Fruit fly (Drosophila melanogaster) whole organism, embryonic: ENCODE measurements around the gene CG32459.

ENCODE experiments used
- Antp ChIP-seq: fragments of 200-800 bp; sonication (Bioruptor generic); optimal IDR thresholded peaks from 3 replicates; lab custom pipeline; 2016; ENCODE audit warnings: missing biosample characterization, missing genetic modification characterization
- Atf6 ChIP-seq: fragments of 200-800 bp; sonication (Bioruptor generic); IDR thresholded peaks from 2 replicates; pipeline ENCODE4 v1.3.6; 2022; ENCODE audit warnings: missing biosample characterization, missing genetic modification characterization
- Bdp1 ChIP-seq: fragments of 200-800 bp; sonication (Bioruptor generic); optimal IDR thresholded peaks from 3 replicates; lab custom pipeline; 2016; ENCODE audit warnings: missing biosample characterization, missing genetic modification characterization
- CG10267 ChIP-seq: fragments of 200-800 bp; sonication (Bioruptor generic); optimal IDR thresholded peaks from 2 replicates; lab custom pipeline; 2018; ENCODE audit warnings: missing biosample characterization, mild to moderate bottlenecking, missing genetic modification characterization, moderate library complexity
- CG11695 ChIP-seq: fragments of 200-800 bp; sonication (Bioruptor generic); IDR thresholded peaks from 3 replicates; pipeline ENCODE4 v1.3.6; 2022; ENCODE audit warnings: missing biosample characterization, missing genetic modification characterization
- CG12236 ChIP-seq: fragments of 200-800 bp; sonication (Bioruptor generic); optimal IDR thresholded peaks from 2 replicates; lab custom pipeline; 2016; ENCODE audit warnings: missing biosample characterization, missing genetic modification characterization
- CG13123 ChIP-seq: fragments of 200-800 bp; sonication (Bioruptor generic); optimal IDR thresholded peaks from 2 replicates; lab custom pipeline; 2016; ENCODE audit warnings: missing biosample characterization, missing genetic modification characterization
- CG13424 ChIP-seq: fragments of 200-800 bp; sonication (Bioruptor generic); optimal IDR thresholded peaks from 2 replicates; lab custom pipeline; 2019; ENCODE audit warnings: missing biosample characterization, mild to moderate bottlenecking, missing genetic modification characterization, moderate library complexity
- CG13775 ChIP-seq: fragments of 200-800 bp; sonication (Bioruptor generic); optimal IDR thresholded peaks from 3 replicates; lab custom pipeline; 2017; ENCODE audit warnings: missing biosample characterization, mild to moderate bottlenecking, missing genetic modification characterization
- CG15011 ChIP-seq: fragments of 200-800 bp; sonication (Bioruptor generic); optimal IDR thresholded peaks from 3 replicates; lab custom pipeline; 2018; ENCODE audit warnings: missing biosample characterization, mild to moderate bottlenecking, missing genetic modification characterization
- CG16779 ChIP-seq: fragments of 200-800 bp; sonication (Bioruptor generic); IDR thresholded peaks from 2 replicates; pipeline ENCODE4 v1.3.6; 2022; ENCODE audit warnings: missing biosample characterization, missing genetic modification characterization
- CG17359 ChIP-seq: fragments of 200-800 bp; sonication (Bioruptor generic); optimal IDR thresholded peaks from 3 replicates; lab custom pipeline; 2018; ENCODE audit warnings: missing biosample characterization, mild to moderate bottlenecking, missing genetic modification characterization, moderate library complexity
- CG17568 ChIP-seq: fragments of 200-800 bp; sonication (Bioruptor generic); optimal IDR thresholded peaks from 2 replicates; lab custom pipeline; 2018; ENCODE audit warnings: missing biosample characterization, mild to moderate bottlenecking, missing genetic modification characterization, moderate library complexity
- CG17802 ChIP-seq: fragments of 200-800 bp; sonication (Bioruptor generic); optimal IDR thresholded peaks from 2 replicates; lab custom pipeline; 2018; ENCODE audit warnings: missing biosample characterization, mild to moderate bottlenecking, missing genetic modification characterization, moderate library complexity
- CG33213 ChIP-seq: fragments of 200-800 bp; sonication (Bioruptor generic); optimal IDR thresholded peaks from 3 replicates; lab custom pipeline; 2016; ENCODE audit warnings: missing biosample characterization, missing genetic modification characterization
- CG42726 ChIP-seq: fragments of 200-800 bp; sonication (Bioruptor generic); IDR thresholded peaks from 2 replicates; pipeline ENCODE4 v1.3.6; 2022; ENCODE audit warnings: missing biosample characterization, missing genetic modification characterization; ENCODE audit not compliant: partially characterized antibody
- CG4820 ChIP-seq: fragments of 200-800 bp; sonication (Bioruptor generic); optimal IDR thresholded peaks from 3 replicates; lab custom pipeline; 2016; ENCODE audit warnings: missing biosample characterization, missing genetic modification characterization
- CG5953 ChIP-seq: fragments of 200-800 bp; sonication (Bioruptor generic); IDR thresholded peaks from 2 replicates; pipeline ENCODE4 v1.3.6; 2022; ENCODE audit warnings: missing biosample characterization, missing genetic modification characterization
- CG6813 ChIP-seq: fragments of 200-800 bp; sonication (Bioruptor generic); optimal IDR thresholded peaks from 2 replicates; lab custom pipeline; 2017; ENCODE audit warnings: missing biosample characterization, missing genetic modification characterization, mild to moderate bottlenecking, moderate library complexity, missing genetic modification reagents
- CG7745 ChIP-seq: fragments of 200-800 bp; sonication (Bioruptor generic); optimal IDR thresholded peaks from 2 replicates; lab custom pipeline; 2018; ENCODE audit warnings: missing biosample characterization, mild to moderate bottlenecking, missing genetic modification characterization, moderate library complexity
- CoRest ChIP-seq: fragments of 200-800 bp; sonication (Bioruptor generic); optimal IDR thresholded peaks from 3 replicates; lab custom pipeline; 2018; ENCODE audit warnings: missing biosample characterization, mild to moderate bottlenecking, missing genetic modification characterization, moderate library complexity
- GATAe ChIP-seq: fragments of 200-800 bp; sonication (Bioruptor generic); conservative IDR thresholded peaks from 2 replicates; pipeline ENCODE4 v1.3.6; 2022; ENCODE audit warnings: missing biosample characterization, missing genetic modification characterization
- Hmr ChIP-seq: fragments of 200-800 bp; sonication (Bioruptor generic); optimal IDR thresholded peaks from 3 replicates; lab custom pipeline; 2017; ENCODE audit warnings: mild to moderate bottlenecking, missing biosample characterization, missing genetic modification reagents, missing genetic modification characterization
- Hr3 ChIP-seq: fragments of 200-800 bp; sonication (Bioruptor generic); optimal IDR thresholded peaks from 3 replicates; lab custom pipeline; 2016; ENCODE audit warnings: missing biosample characterization, missing genetic modification characterization
- Jarid2 ChIP-seq: fragments of 200-800 bp; sonication (Bioruptor generic); optimal IDR thresholded peaks from 3 replicates; lab custom pipeline; 2017; ENCODE audit warnings: mild to moderate bottlenecking, missing biosample characterization, missing genetic modification reagents, missing genetic modification characterization
- Lpt ChIP-seq: fragments of >200 bp; optimal IDR thresholded peaks from 2 replicates; lab custom pipeline; 2018; ENCODE audit warnings: missing biosample characterization, missing genetic modification characterization
- MESR4 ChIP-seq: fragments of 200-800 bp; sonication (Bioruptor generic); optimal IDR thresholded peaks from 2 replicates; lab custom pipeline; 2018; ENCODE audit warnings: missing biosample characterization, mild to moderate bottlenecking, missing genetic modification characterization, moderate library complexity
- Nf-YB ChIP-seq: fragments of 200-800 bp; sonication (Bioruptor generic); optimal IDR thresholded peaks from 3 replicates; lab custom pipeline; 2019; ENCODE audit warnings: missing biosample characterization, mild to moderate bottlenecking, missing genetic modification characterization, moderate library complexity
- Scr ChIP-seq: fragments of 200-800 bp; sonication (Bioruptor generic); IDR thresholded peaks from 2 replicates; pipeline ENCODE4 v1.3.6; 2022; ENCODE audit warnings: missing biosample characterization, missing genetic modification characterization; ENCODE audit not compliant: partially characterized antibody
- Sox100B ChIP-seq: fragments of 200-800 bp; sonication (Bioruptor generic); optimal IDR thresholded peaks from 3 replicates; lab custom pipeline; 2018; ENCODE audit warnings: missing biosample characterization, mild to moderate bottlenecking, missing genetic modification characterization
- Spps ChIP-seq: fragments of 200-800 bp; sonication (Bioruptor generic); optimal IDR thresholded peaks from 2 replicates; lab custom pipeline; 2018; ENCODE audit warnings: missing biosample characterization, mild to moderate bottlenecking, missing genetic modification characterization
- amos ChIP-seq: fragments of 200-800 bp; sonication (Bioruptor generic); IDR thresholded peaks from 2 replicates; pipeline ENCODE4 v1.3.6; 2022; ENCODE audit warnings: missing biosample characterization, missing genetic modification characterization; ENCODE audit not compliant: partially characterized antibody
- bcd ChIP-seq: fragments of 200-800 bp; sonication (Bioruptor generic); optimal IDR thresholded peaks from 2 replicates; lab custom pipeline; 2017; ENCODE audit warnings: missing biosample characterization, mild to moderate bottlenecking, missing genetic modification characterization
- btn ChIP-seq: fragments of 200-800 bp; sonication (Bioruptor generic); optimal IDR thresholded peaks from 2 replicates; lab custom pipeline; 2016; ENCODE audit warnings: missing biosample characterization, missing genetic modification characterization
- cwo ChIP-seq: fragments of 200-800 bp; sonication (Bioruptor generic); optimal IDR thresholded peaks from 3 replicates; lab custom pipeline; 2017; ENCODE audit warnings: missing biosample characterization, missing genetic modification characterization, mild to moderate bottlenecking, moderate library complexity, missing genetic modification reagents
- en ChIP-seq: fragments of 200-800 bp; sonication (Bioruptor generic); optimal IDR thresholded peaks from 2 replicates; lab custom pipeline; 2016; ENCODE audit warnings: missing biosample characterization, missing genetic modification characterization
- grn ChIP-seq: fragments of 200-800 bp; sonication (Bioruptor generic); optimal IDR thresholded peaks from 3 replicates; lab custom pipeline; 2017; ENCODE audit warnings: missing biosample characterization, missing genetic modification characterization
- ind ChIP-seq: fragments of 200-800 bp; sonication (Bioruptor generic); optimal IDR thresholded peaks from 3 replicates; lab custom pipeline; 2016; ENCODE audit warnings: missing biosample characterization, missing genetic modification characterization
- ken ChIP-seq: fragments of 200-800 bp; sonication (Bioruptor generic); IDR thresholded peaks from 3 replicates; pipeline ENCODE4 v1.3.6; 2022; ENCODE audit warnings: missing biosample characterization, missing genetic modification characterization
- knrl ChIP-seq: fragments of 200-800 bp; sonication (Bioruptor generic); IDR thresholded peaks from 3 replicates; pipeline ENCODE4 v1.3.6; 2022; ENCODE audit warnings: missing biosample characterization, missing genetic modification characterization; ENCODE audit not compliant: partially characterized antibody
- lola ChIP-seq, 3 experiments: fragments of >200 bp in 2 of 3; fragments of 200-800 bp in 1 of 3; sonication (Bioruptor generic) in 1 of 3; optimal IDR thresholded peaks; 2 replicates each; lab custom pipeline; 2017 to 2019; ENCODE audit warnings: missing biosample characterization in 3 of 3, missing genetic modification characterization in 3 of 3, mild to moderate bottlenecking in 1 of 3, moderate library complexity in 1 of 3
- maf-S ChIP-seq: fragments of 200-800 bp; sonication (Bioruptor generic); optimal IDR thresholded peaks from 2 replicates; lab custom pipeline; 2016; ENCODE audit warnings: missing biosample characterization, missing genetic modification characterization
- nerfin-2 ChIP-seq: fragments of 200-800 bp; sonication (Bioruptor generic); IDR thresholded peaks from 2 replicates; pipeline ENCODE4 v1.3.6; 2022; ENCODE audit warnings: missing biosample characterization, missing genetic modification characterization; ENCODE audit not compliant: partially characterized antibody
- otp ChIP-seq: fragments of 200-800 bp; sonication (Bioruptor generic); IDR thresholded peaks from 3 replicates; pipeline ENCODE4, ENCODE4 v1.3.6; 2022; ENCODE audit warnings: missing biosample characterization, missing genetic modification characterization
- rib ChIP-seq: fragments of 200-800 bp; sonication (Bioruptor generic); IDR thresholded peaks from 2 replicates; pipeline ENCODE4 v1.3.6; 2022; ENCODE audit warnings: missing biosample characterization, missing genetic modification characterization
- sna ChIP-seq: fragments of 200-800 bp; sonication (Bioruptor generic); IDR thresholded peaks from 2 replicates; pipeline ENCODE4 v1.3.6; 2022; ENCODE audit warnings: missing biosample characterization, missing genetic modification characterization; ENCODE audit not compliant: partially characterized antibody
- so ChIP-seq: fragments of 200-800 bp; sonication (Bioruptor generic); IDR thresholded peaks from 3 replicates; pipeline ENCODE4 v1.3.6; 2022; ENCODE audit warnings: missing biosample characterization, missing genetic modification characterization
- ttk ChIP-seq: fragments of 200-800 bp; sonication (Bioruptor generic); IDR thresholded peaks from 2 replicates; pipeline ENCODE4 v2.1.2; 2022; ENCODE audit warnings: missing biosample characterization, missing genetic modification characterization
- vfl ChIP-seq: fragments of 200-800 bp; sonication (Bioruptor generic); optimal IDR thresholded peaks from 2 replicates; lab custom pipeline; 2016; ENCODE audit warnings: missing biosample characterization, missing genetic modification characterization
- zfh2 ChIP-seq: fragments of 200-800 bp; sonication (Bioruptor generic); optimal IDR thresholded peaks from 2 replicates; lab custom pipeline; 2016; ENCODE audit warnings: missing biosample characterization, missing genetic modification characterization

Gene CG32459

dm6 chr3L:22865061-22865418 lies 9.2 kb upstream of the CG32459 start:
- TF ChIP-seq CG13775 (GFP tag; lab: Kevin White, UChicago) = peak; percentile 38
- TF ChIP-seq ind = peak; percentile 58
- TF ChIP-seq Spps (tag; lab: Kevin White, UChicago) = no peak
- 0 out of 2 replicates have a peak, but pooled peaks have one; percentile 30 for TF ChIP-seq GATAe
- TF ChIP-seq sna (GFP tag; lab: Robert Waterston, UW) = no peak
- no peak for TF ChIP-seq Jarid2 (GFP tag; lab: Kevin White, UChicago)
- TF ChIP-seq nerfin-2 (GFP tag; lab: Robert Waterston, UW) = no peak
- TF ChIP-seq otp (GFP tag; lab: Robert Waterston, UW) = no peak
- no peak for TF ChIP-seq Lpt (GFP tag; lab: Kevin White, UChicago)
- peak; percentile 58 for TF ChIP-seq bcd
- peak; percentile 74 for TF ChIP-seq CG17359
- TF ChIP-seq en = no peak
- TF ChIP-seq MESR4 = no peak
- peak; percentile 78 for TF ChIP-seq Sox100B (GFP tag; lab: Kevin White, UChicago)
- peak; percentile 83 for TF ChIP-seq CG11695 (GFP tag; lab: Robert Waterston, UW)
- peak; percentile 86 for TF ChIP-seq CoRest (tag; lab: Kevin White, UChicago)
- peak; percentile 50 for TF ChIP-seq CG4820 (GFP tag; lab: Kevin White, UChicago)
- no peak for TF ChIP-seq CG16779 (GFP tag; lab: Robert Waterston, UW)
- TF ChIP-seq btn (GFP tag; lab: Kevin White, UChicago) = no peak
- TF ChIP-seq maf-S (GFP tag; lab: Kevin White, UChicago) = no peak
- peak; percentile 43; the same call in 1 of the 2 replicates for TF ChIP-seq rib (GFP tag; lab: Robert Waterston, UW)
- TF ChIP-seq Bdp1 (GFP tag; lab: Kevin White, UChicago) = no peak
- peak; percentile 35 for TF ChIP-seq CG15011 (GFP tag; lab: Kevin White, UChicago)
- peak; percentile 81 for TF ChIP-seq Atf6 (GFP tag; lab: Robert Waterston, UW)
- TF ChIP-seq CG6813 (GFP tag; lab: Kevin White, UChicago) = peak; percentile 62
- TF ChIP-seq vfl (GFP tag; lab: Kevin White, UChicago) = peak; percentile 40
- 0 out of 3 replicates have a peak, but pooled peaks have one; percentile 41 for TF ChIP-seq so (GFP tag; lab: Robert Waterston, UW)
- no peak for TF ChIP-seq Antp (GFP tag; lab: Kevin White, UChicago)
- TF ChIP-seq CG5953 = peak; percentile 39; the same call in 1 of the 2 replicates
- peak; percentile 61 for TF ChIP-seq CG17568 (GFP tag; lab: Kevin White, UChicago)
- peak; percentile 83 for TF ChIP-seq CG13424 (tag; lab: Kevin White, UChicago)
- TF ChIP-seq CG33213 = no peak
- TF ChIP-seq CG7745 = no peak
- no peak for TF ChIP-seq lola (GFP tag; optimal IDR thresholded peaks at IDR 0.05; lab: Kevin White, UChicago)
- TF ChIP-seq CG10267 = no peak
- peak; percentile 30; the same call in 1 of the 3 replicates for TF ChIP-seq knrl (GFP tag; lab: Robert Waterston, UW)
- peak; percentile 55 for TF ChIP-seq Hr3 (GFP tag; lab: Kevin White, UChicago)
- TF ChIP-seq ttk (GFP tag; lab: Robert Waterston, UW) = peak; percentile 54
- no peak for TF ChIP-seq CG12236 (GFP tag; lab: Kevin White, UChicago)
- TF ChIP-seq Scr (GFP tag; lab: Robert Waterston, UW) = no peak
- TF ChIP-seq CG17802 (tag; lab: Kevin White, UChicago) = no peak
- 0 out of 3 replicates have a peak, but pooled peaks have one; percentile 63 for TF ChIP-seq ken (GFP tag; lab: Robert Waterston, UW)
- no peak for TF ChIP-seq CG42726
- no peak for TF ChIP-seq amos
- TF ChIP-seq Nf-YB = peak; percentile 57
- peak; percentile 37 for TF ChIP-seq CG13123 (GFP tag; lab: Kevin White, UChicago)
- TF ChIP-seq cwo (GFP tag; lab: Kevin White, UChicago) = peak; percentile 49
- TF ChIP-seq zfh2 (GFP tag; lab: Kevin White, UChicago) = no peak
- TF ChIP-seq grn = no peak
- peak; percentile 84 for TF ChIP-seq Hmr (GFP tag; lab: Kevin White, UChicago)
